Worm (Caenorhabditis elegans) whole organism, late embryonic: ENCODE results near the gene Y97E10AR.8.
A peak's percentile ranks its signal among the peaks of the same experiment; 100 is the strongest.

Source experiments
- C38D4.7 ChIP-seq: fragments of 200-800 bp; sonication (Bioruptor generic); optimal IDR thresholded peaks from 2 replicates; lab custom pipeline; 2018; ENCODE audit warnings: mild to moderate bottlenecking, missing genetic modification characterization, moderate library complexity, missing compliant biosample characterization
- ama-1 ChIP-seq: fragments of 150-350 bp; optimal IDR thresholded peaks from 2 replicates; lab custom pipeline; 2014
- ceh-31 ChIP-seq: sonication (generic microtip); optimal IDR thresholded peaks from 2 replicates; lab custom pipeline; 2016; ENCODE audit warnings: missing genetic modification characterization, missing compliant biosample characterization
- ceh-34 ChIP-seq: sonication (generic microtip); optimal IDR thresholded peaks from 2 replicates; lab custom pipeline; 2016; ENCODE audit warnings: mild to moderate bottlenecking, missing genetic modification characterization, missing compliant biosample characterization
- che-1 ChIP-seq: sonication (generic microtip); optimal IDR thresholded peaks from 2 replicates; lab custom pipeline; 2016; ENCODE audit warnings: mild to moderate bottlenecking, missing genetic modification characterization, missing compliant biosample characterization
- elt-2 ChIP-seq: sonication (generic microtip); optimal IDR thresholded peaks from 2 replicates; lab custom pipeline; 2016; ENCODE audit warnings: missing genetic modification reagents, missing genetic modification characterization, missing compliant biosample characterization
- fkh-10 ChIP-seq: fragments of 150-350 bp; optimal IDR thresholded peaks from 2 replicates; lab custom pipeline; 2014; ENCODE audit warnings: missing biosample characterization, missing genetic modification reagents, missing genetic modification characterization
- hlh-30 ChIP-seq: sonication (generic microtip); optimal IDR thresholded peaks from 2 replicates; lab custom pipeline; 2017; ENCODE audit warnings: antibody characterized with exemption, missing genetic modification characterization, missing compliant biosample characterization; ENCODE audit not compliant: insufficient read depth
- lin-11 ChIP-seq: fragments of 200-800 bp; sonication (Bioruptor generic); optimal IDR thresholded peaks from 2 replicates; lab custom pipeline; 2018; ENCODE audit warnings: mild to moderate bottlenecking, missing genetic modification characterization, missing compliant biosample characterization
- nfya-1 ChIP-seq: sonication (generic microtip); optimal IDR thresholded peaks from 2 replicates; lab custom pipeline; 2017; ENCODE audit warnings: missing genetic modification characterization, mild to moderate bottlenecking, missing compliant biosample characterization, antibody characterized with exemption, moderate library complexity
- nhr-11 ChIP-seq: fragments of 150-350 bp; optimal IDR thresholded peaks from 2 replicates; lab custom pipeline; 2014; ENCODE audit warnings: missing biosample characterization, missing genetic modification characterization
- odd-2 ChIP-seq: sonication (generic microtip); optimal IDR thresholded peaks from 2 replicates; lab custom pipeline; 2017; ENCODE audit warnings: antibody characterized with exemption, mild to moderate bottlenecking, missing genetic modification characterization, missing compliant biosample characterization
- pqm-1 ChIP-seq: sonication (generic microtip); optimal IDR thresholded peaks from 2 replicates; lab custom pipeline; 2016; ENCODE audit warnings: missing genetic modification characterization, missing compliant biosample characterization
- tbx-2 ChIP-seq: sonication (generic microtip); optimal IDR thresholded peaks from 2 replicates; lab custom pipeline; 2016; ENCODE audit warnings: missing genetic modification characterization, missing compliant biosample characterization

ce11 chrV:8039085-8039525, 34.0 kb downstream of the Y97E10AR.8 start:
- TF ChIP-seq lin-11 (tag; lab: Kevin White, UChicago): no peak
- no peak for TF ChIP-seq fkh-10 (GFP tag; lab: Kevin White, UChicago)
- TF ChIP-seq hlh-30: no peak
- no peak for TF ChIP-seq elt-2
- peak; percentile 75 for TF ChIP-seq ama-1
- no peak for TF ChIP-seq ceh-34
- TF ChIP-seq C38D4.7: no peak
- TF ChIP-seq nhr-11: no peak
- TF ChIP-seq odd-2 (tag; lab: Kevin White, UChicago): no peak
- no peak for TF ChIP-seq che-1 (tag; lab: Kevin White, UChicago)
- no peak for TF ChIP-seq tbx-2 (tag; lab: Kevin White, UChicago)
- TF ChIP-seq ceh-31: no peak
- TF ChIP-seq pqm-1: no peak
- TF ChIP-seq nfya-1: no peak
